Worm (Caenorhabditis elegans) whole organism, L1 larva: ENCODE results near the gene Y38E10A.2.

Experiments
- C04F5.9 ChIP-seq: sonication (generic microtip); optimal IDR thresholded peaks from 2 replicates; lab custom pipeline; 2016; ENCODE audit warnings: missing genetic modification characterization, missing compliant biosample characterization
- C34B4.2 ChIP-seq: sonication (generic microtip); optimal IDR thresholded peaks from 2 replicates; lab custom pipeline; 2017; ENCODE audit warnings: mild to moderate bottlenecking, missing genetic modification characterization, missing compliant biosample characterization
- F16B12.6 ChIP-seq: fragments of 150-350 bp; optimal IDR thresholded peaks from 2 replicates; lab custom pipeline; 2014; ENCODE audit warnings: missing biosample characterization, missing genetic modification characterization
- Y116A8C.19 ChIP-seq: sonication (generic microtip); optimal IDR thresholded peaks from 2 replicates; lab custom pipeline; 2016; ENCODE audit warnings: missing compliant biosample characterization, missing genetic modification characterization, borderline replicate concordance
- ceh-8 ChIP-seq: fragments of 200-800 bp; sonication (Bioruptor generic); optimal IDR thresholded peaks from 2 replicates; lab custom pipeline; 2018; ENCODE audit warnings: mild to moderate bottlenecking, missing genetic modification characterization, moderate library complexity, missing compliant biosample characterization
- ceh-90 ChIP-seq: sonication (generic microtip); optimal IDR thresholded peaks from 2 replicates; lab custom pipeline; 2016; ENCODE audit warnings: missing genetic modification characterization, missing compliant biosample characterization
- dsc-1 ChIP-seq: sonication (generic microtip); optimal IDR thresholded peaks from 2 replicates; lab custom pipeline; 2016; ENCODE audit warnings: mild to moderate bottlenecking, missing genetic modification characterization, missing compliant biosample characterization
- fkh-10 ChIP-seq: sonication (generic microtip); optimal IDR thresholded peaks from 2 replicates; lab custom pipeline; 2017; ENCODE audit warnings: missing biosample characterization, missing genetic modification reagents, missing genetic modification characterization
- fos-1 ChIP-seq: fragments of 150-350 bp; optimal IDR thresholded peaks from 2 replicates; lab custom pipeline; 2014; ENCODE audit warnings: missing biosample characterization, missing genetic modification characterization
- grh-1 ChIP-seq: fragments of 200-800 bp; sonication (Bioruptor generic); IDR thresholded peaks from 2 replicates; pipeline ENCODE4 v1.3.6; 2022; ENCODE audit warnings: missing genetic modification reagents, missing genetic modification characterization, missing compliant biosample characterization
- irx-1 ChIP-seq: sonication (generic microtip); optimal IDR thresholded peaks from 2 replicates; lab custom pipeline; 2016; ENCODE audit warnings: missing genetic modification characterization, missing compliant biosample characterization
- lin-13 ChIP-seq: fragments of 150-350 bp; optimal IDR thresholded peaks from 2 replicates; lab custom pipeline; 2014; ENCODE audit warnings: missing biosample characterization, missing genetic modification reagents, missing genetic modification characterization
- lin-15B ChIP-seq: fragments of 150-350 bp; sonication (generic microtip); optimal IDR thresholded peaks from 3 replicates; lab custom pipeline; 2014; ENCODE audit warnings: missing biosample characterization, missing genetic modification characterization
- lin-35 ChIP-seq, 2 experiments: fragments of 150-350 bp; optimal IDR thresholded peaks; 2 replicates each; lab custom pipeline; 2014; ENCODE audit warnings: missing biosample characterization in 2 of 2, missing genetic modification characterization in 2 of 2, missing genetic modification reagents in 2 of 2
- lsy-2 ChIP-seq, 2 experiments: fragments of 150-350 bp; optimal IDR thresholded peaks; 2 replicates each; lab custom pipeline; 2014; ENCODE audit warnings: missing biosample characterization in 2 of 2, missing genetic modification characterization in 2 of 2
- mdl-1 ChIP-seq, 2 experiments: fragments of 150-350 bp; optimal IDR thresholded peaks; 2 replicates each; lab custom pipeline; 2014 to 2017; ENCODE audit warnings: missing biosample characterization in 2 of 2, missing genetic modification characterization in 2 of 2, inconsistent platforms in 1 of 2
- mep-1 ChIP-seq: fragments of 150-350 bp; optimal IDR thresholded peaks from 2 replicates; lab custom pipeline; 2014; ENCODE audit warnings: missing biosample characterization, missing genetic modification characterization
- nhr-12 ChIP-seq: sonication (generic microtip); optimal IDR thresholded peaks from 2 replicates; lab custom pipeline; 2017; ENCODE audit warnings: missing biosample characterization, missing genetic modification characterization
- nhr-237 ChIP-seq: fragments of 150-350 bp; optimal IDR thresholded peaks from 2 replicates; lab custom pipeline; 2014; ENCODE audit warnings: missing biosample characterization, missing genetic modification characterization
- nhr-71 ChIP-seq: sonication (generic microtip); optimal IDR thresholded peaks from 2 replicates; lab custom pipeline; 2016; ENCODE audit warnings: mild to moderate bottlenecking, missing genetic modification characterization, moderate library complexity, missing compliant biosample characterization
- nhr-77 ChIP-seq: fragments of 150-350 bp; optimal IDR thresholded peaks from 2 replicates; lab custom pipeline; 2014; ENCODE audit warnings: missing biosample characterization, missing genetic modification characterization
- nhr-90 ChIP-seq: sonication (generic microtip); optimal IDR thresholded peaks from 2 replicates; lab custom pipeline; 2016; ENCODE audit warnings: mild to moderate bottlenecking, missing genetic modification characterization, missing compliant biosample characterization; ENCODE audit not compliant: poor library complexity
- rnt-1 ChIP-seq: sonication (generic microtip); optimal IDR thresholded peaks from 2 replicates; lab custom pipeline; 2016; ENCODE audit warnings: mild to moderate bottlenecking, missing genetic modification characterization, moderate library complexity, missing compliant biosample characterization
- skn-1 ChIP-seq: fragments of 150-350 bp; optimal IDR thresholded peaks from 2 replicates; lab custom pipeline; 2014; ENCODE audit warnings: missing biosample characterization, missing genetic modification characterization
- snpc-4 ChIP-seq: fragments of 150-350 bp; optimal IDR thresholded peaks from 2 replicates; lab custom pipeline; 2014; ENCODE audit warnings: missing biosample characterization, missing genetic modification characterization
- sox-4 ChIP-seq: sonication (generic microtip); optimal IDR thresholded peaks from 2 replicates; lab custom pipeline; 2016; ENCODE audit warnings: missing genetic modification characterization, missing compliant biosample characterization
- sup-37 ChIP-seq: fragments of 200-800 bp; sonication (Bioruptor generic); optimal IDR thresholded peaks from 2 replicates; lab custom pipeline; 2018; ENCODE audit warnings: mild to moderate bottlenecking, missing genetic modification characterization, missing compliant biosample characterization
- tbx-2 ChIP-seq: sonication (generic microtip); optimal IDR thresholded peaks from 2 replicates; lab custom pipeline; 2016; ENCODE audit warnings: missing genetic modification characterization, missing compliant biosample characterization
- unc-130 ChIP-seq: fragments of 150-350 bp; optimal IDR thresholded peaks from 2 replicates; lab custom pipeline; 2017; ENCODE audit warnings: missing biosample characterization, missing genetic modification characterization, inconsistent platforms
- unc-30 ChIP-seq: sonication (generic microtip); optimal IDR thresholded peaks from 2 replicates; lab custom pipeline; 2017; ENCODE audit warnings: missing biosample characterization, missing genetic modification characterization
- unc-86 ChIP-seq: sonication (generic microtip); optimal IDR thresholded peaks from 2 replicates; lab custom pipeline; 2016; ENCODE audit warnings: missing genetic modification characterization, missing compliant biosample characterization
- vab-15 ChIP-seq: sonication (generic microtip); optimal IDR thresholded peaks from 2 replicates; lab custom pipeline; 2017; ENCODE audit warnings: missing genotype, mild to moderate bottlenecking, missing genetic modification characterization, missing compliant biosample characterization
- ztf-11 ChIP-seq, 2 experiments: sonication (generic microtip); optimal IDR thresholded peaks; 2 replicates each; lab custom pipeline; 2016 to 2017; ENCODE audit warnings: missing genetic modification characterization in 2 of 2, missing biosample characterization in 1 of 2, missing compliant biosample characterization in 1 of 2

Y38E10A.2 gene

DNA sequence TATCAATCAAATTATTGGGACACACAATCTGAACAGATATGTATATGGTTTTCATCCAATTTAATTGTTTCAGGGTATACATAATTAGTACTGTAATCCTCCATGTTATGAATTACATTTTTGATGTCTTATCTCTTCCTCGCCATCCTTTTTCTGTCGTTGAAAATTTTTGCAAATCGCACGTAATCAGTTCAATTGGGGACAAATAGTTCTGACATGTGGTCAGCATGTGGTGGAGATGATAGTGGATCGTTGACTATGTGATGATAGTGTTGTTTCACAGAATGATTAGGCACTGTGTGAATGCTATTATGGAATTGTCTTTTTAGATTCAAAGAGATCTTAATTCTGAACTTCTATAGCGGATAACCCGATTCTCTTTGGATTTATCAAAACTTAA is 42.0 kb upstream of the Y38E10A.2 start (continued):
- peak in 1 of 2 experiments; percentile 36 for TF ChIP-seq lin-35 (GFP tag; optimal IDR thresholded peaks at IDR 0.05; lab: Kevin White, UChicago)
- TF ChIP-seq, all 84 proteins: peak for 13

DNA sequence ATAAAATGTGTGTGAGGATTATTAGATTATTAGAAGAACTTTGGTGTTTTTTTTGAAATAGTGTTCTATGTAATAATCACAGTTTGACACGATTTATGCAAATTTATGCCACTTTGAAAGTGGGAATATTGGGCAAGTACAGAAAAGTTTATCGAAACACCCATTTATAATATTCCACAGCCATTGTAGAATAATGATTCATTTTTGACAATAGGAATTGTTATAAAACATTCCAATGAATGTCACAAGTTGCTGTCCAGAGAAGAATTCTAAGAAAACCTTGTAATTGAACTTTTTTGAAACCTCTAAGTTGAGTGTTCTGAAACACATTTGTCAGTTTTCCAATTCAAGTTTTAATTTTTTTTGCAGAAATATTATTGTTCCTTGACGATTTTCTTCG is 38.8 kb upstream of the Y38E10A.2 start, which contains the start of gene nspe-4:
TSS of gene nspe-4 (plus strand) at position 301 of the 400 bp plus-strand sequence.
- no peak for TF ChIP-seq F16B12.6 (tag; lab: Kevin White, UChicago)
- TF ChIP-seq tbx-2 (tag; lab: Kevin White, UChicago): no peak
- no peak for TF ChIP-seq unc-86 (tag; lab: Kevin White, UChicago)
- no peak for TF ChIP-seq grh-1 (GFP tag; lab: Robert Waterston, UW)
- TF ChIP-seq vab-15 (tag; lab: Kevin White, UChicago): no peak
- TF ChIP-seq ztf-11 (tag; optimal IDR thresholded peaks at IDR 0.05; lab: Kevin White, UChicago): no peak
- TF ChIP-seq lin-15B (tag; lab: Kevin White, UChicago): no peak
- TF ChIP-seq Y116A8C.19 (tag; lab: Kevin White, UChicago): no peak
- TF ChIP-seq snpc-4 (tag; lab: Kevin White, UChicago): no peak

DNA sequence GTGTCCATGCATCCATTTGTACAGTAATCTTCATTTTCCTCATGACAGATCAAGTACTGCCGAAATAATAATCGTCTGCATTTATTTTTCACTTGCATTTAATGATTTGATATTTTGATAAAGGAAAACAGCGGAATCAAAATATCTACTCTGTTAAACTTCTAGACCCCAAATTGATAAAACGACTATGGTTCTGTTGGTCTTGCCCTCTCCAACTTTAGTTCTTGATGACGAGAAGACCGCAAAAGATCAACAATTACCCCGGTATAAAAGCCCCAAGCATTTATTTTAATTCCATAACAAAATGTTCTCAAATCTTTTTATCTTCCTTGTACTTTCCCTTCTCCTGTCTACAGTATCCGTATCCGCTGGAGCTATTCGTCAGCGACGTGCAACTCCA is 35.2 kb upstream of the Y38E10A.2 start, which contains the start of gene Y38E10A.9:
TSS of gene Y38E10A.9 (plus strand) at position 301 of the 400 bp plus-strand sequence.
- TF ChIP-seq ceh-8 (GFP tag; lab: Kevin White, UChicago): no peak
- TF ChIP-seq nhr-71 (tag; lab: Kevin White, UChicago): no peak
- TF ChIP-seq lin-35 (GFP tag; optimal IDR thresholded peaks at IDR 0.05; lab: Kevin White, UChicago): no peak
- TF ChIP-seq nhr-237: no peak
- TF ChIP-seq sox-4 (tag; lab: Kevin White, UChicago): no peak
- no peak for TF ChIP-seq lin-13
- no peak for TF ChIP-seq C34B4.2

DNA sequence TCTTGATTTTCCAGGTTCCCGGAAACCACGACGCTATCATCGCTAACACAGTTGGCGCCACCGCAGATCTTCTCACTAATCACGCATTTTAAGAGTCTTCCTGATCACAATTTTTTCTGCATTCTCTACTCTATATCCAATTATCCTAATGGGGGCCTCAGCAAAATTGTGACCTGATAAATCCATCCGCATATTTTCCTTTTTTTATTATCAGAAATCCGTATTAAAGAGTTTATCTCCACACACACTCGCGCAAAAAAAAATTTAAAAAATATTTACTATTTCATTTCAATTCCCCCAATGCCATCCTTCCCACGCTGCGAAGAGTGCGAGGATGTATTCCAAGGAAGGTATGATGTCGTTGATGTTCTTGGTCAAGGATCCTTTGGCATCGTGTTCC is 33.5 kb upstream of the Y38E10A.2 start, which contains the start of gene Y38E10A.8:
TSS of gene Y38E10A.8 (plus strand) at position 301 of the 400 bp plus-strand sequence.
- no peak for TF ChIP-seq F16B12.6 (tag; lab: Kevin White, UChicago)
- TF ChIP-seq dsc-1 (tag; lab: Kevin White, UChicago): peak; percentile 19
- TF ChIP-seq nhr-77 (tag; lab: Kevin White, UChicago): no peak
- TF ChIP-seq, all 84 proteins: peak for 1

DNA sequence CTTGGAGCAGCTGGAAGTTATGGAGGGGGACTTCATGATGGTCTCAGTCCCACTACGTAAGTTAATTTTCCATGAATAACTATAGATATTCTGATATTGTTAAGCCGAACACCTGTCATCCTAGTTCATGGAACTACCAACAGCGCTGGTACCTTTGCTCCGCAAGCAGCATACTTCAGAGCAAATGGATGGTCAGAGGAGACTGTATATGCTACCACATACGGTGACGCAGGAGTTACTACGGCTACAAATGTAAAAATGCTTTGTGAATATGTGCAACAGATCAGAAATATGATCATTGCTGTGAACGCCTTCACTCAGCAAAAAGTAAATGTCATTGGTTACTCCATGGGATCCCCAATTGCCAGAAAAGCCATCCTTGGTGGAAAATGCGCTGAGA is 32.7 kb upstream of the Y38E10A.2 start:
- TF ChIP-seq snpc-4 (tag; lab: Kevin White, UChicago) (no peak), unc-130 (tag; lab: Kevin White, UChicago) (no peak), rnt-1 (tag; lab: Kevin White, UChicago) (no peak), irx-1 (tag; lab: Kevin White, UChicago) (no peak), nhr-237 (no peak), sup-37 (no peak), lsy-2 (tag; optimal IDR thresholded peaks at IDR 0.05; lab: Kevin White, UChicago) (no peak), nhr-90 (tag; lab: Kevin White, UChicago) (no peak), fos-1 (no peak), nhr-12 (tag; lab: Kevin White, UChicago) (no peak), ceh-90 (tag; lab: Kevin White, UChicago) (no peak), C04F5.9 (tag; lab: Kevin White, UChicago) (no peak), fkh-10 (GFP tag; lab: Kevin White, UChicago) (no peak), vab-15 (tag; lab: Kevin White, UChicago) (no peak), mep-1 (no peak), unc-30 (tag; lab: Kevin White, UChicago) (no peak), tbx-2 (tag; lab: Kevin White, UChicago) (no peak), skn-1 (tag; lab: Kevin White, UChicago) (no peak), mdl-1 (tag; optimal IDR thresholded peaks at IDR 0.05; lab: Kevin White, UChicago) (no peak)
